Worm (Caenorhabditis elegans): ENCODE measurements around the gene C14E2.1.

The C14E2.1 gene

ce11 chrX:1856160-1856559 lies 29.9 kb downstream of the C14E2.1 start, which contains the start of gene ceh-39:
Gene ceh-39 (minus strand): TSS chrX:1856172.
- TF ChIP-seq ceh-43 (GFP tag; optimal IDR thresholded peaks at IDR 0.05) = no peak
- TF ChIP-seq hlh-1 (tag; optimal IDR thresholded peaks at IDR 0.05) = peak; percentile 42
- TF ChIP-seq ceh-39 (tag; optimal IDR thresholded peaks at IDR 0.05) = no peak
- TF ChIP-seq unc-39 (tag; optimal IDR thresholded peaks at IDR 0.05) = no peak
- TF ChIP-seq nhr-76 (tag; optimal IDR thresholded peaks at IDR 0.05) = no peak
- no peak for TF ChIP-seq bed-3 (GFP tag; optimal IDR thresholded peaks at IDR 0.05)
- peak; percentile 18 for TF ChIP-seq lsy-2 (tag; optimal IDR thresholded peaks at IDR 0.05)
- no peak for TF ChIP-seq zip-8 (tag; optimal IDR thresholded peaks at IDR 0.05)
- TF ChIP-seq ceh-83 (GFP tag; optimal IDR thresholded peaks at IDR 0.05) = no peak
- TF ChIP-seq ztf-11 (tag; optimal IDR thresholded peaks at IDR 0.05) = no peak
- peak; percentile 44 for TF ChIP-seq unc-120 (tag; optimal IDR thresholded peaks at IDR 0.05; ENCODE audit: poor library complexity, severe bottlenecking)
- TF ChIP-seq pha-4 (tag; optimal IDR thresholded peaks at IDR 0.05) = peak; percentile 64
- TF ChIP-seq nhr-28 (tag; optimal IDR thresholded peaks at IDR 0.05) = no peak
- no peak for TF ChIP-seq lin-32 (GFP tag; optimal IDR thresholded peaks at IDR 0.05)
- TF ChIP-seq sptf-1 (tag; optimal IDR thresholded peaks at IDR 0.05) = peak; percentile 67
- no peak for TF ChIP-seq elt-3 (tag; optimal IDR thresholded peaks at IDR 0.05)
- TF ChIP-seq unc-62 (GFP tag; optimal IDR thresholded peaks at IDR 0.05) = peak; percentile 27
- peak; percentile 14 for TF ChIP-seq cnd-1 (tag; optimal IDR thresholded peaks at IDR 0.05)
- peak; percentile 12 for TF ChIP-seq mls-2 (tag; optimal IDR thresholded peaks at IDR 0.05)
- peak; percentile 64 for TF ChIP-seq mep-1 (tag; optimal IDR thresholded peaks at IDR 0.05)
- no peak for TF ChIP-seq blmp-1 (tag; optimal IDR thresholded peaks at IDR 0.05)
- peak; percentile 34 for TF ChIP-seq nhr-2 (tag; optimal IDR thresholded peaks at IDR 0.05)
- no peak for TF ChIP-seq mab-5 (tag; optimal IDR thresholded peaks at IDR 0.05)
- TF ChIP-seq M03D4.4 (tag; optimal IDR thresholded peaks at IDR 0.05) = peak; percentile 40
- peak; percentile 11 for TF ChIP-seq tbx-8 (GFP tag; optimal IDR thresholded peaks at IDR 0.05)
- no peak for TF ChIP-seq ham-2 (GFP tag; optimal IDR thresholded peaks at IDR 0.05)
- no peak for TF ChIP-seq nhr-12 (tag; optimal IDR thresholded peaks at IDR 0.05)
- peak; percentile 49 for TF ChIP-seq ces-1 (GFP tag; optimal IDR thresholded peaks at IDR 0.05)
- TF ChIP-seq drap-1 (GFP tag; optimal IDR thresholded peaks at IDR 0.05) = peak; percentile 53
- TF ChIP-seq snpc-4 (tag; optimal IDR thresholded peaks at IDR 0.05) = no peak
- no peak for TF ChIP-seq flh-1 (GFP tag; optimal IDR thresholded peaks at IDR 0.05)
- TF ChIP-seq nhr-237 (tag; optimal IDR thresholded peaks at IDR 0.05) = peak; percentile 27
- TF ChIP-seq lin-13 (tag; optimal IDR thresholded peaks at IDR 0.05) = peak; percentile 52
- no peak for TF ChIP-seq sem-2 (GFP tag; optimal IDR thresholded peaks at IDR 0.05)
- no peak for TF ChIP-seq elt-1 (tag; optimal IDR thresholded peaks at IDR 0.05; ENCODE audit: borderline replicate concordance, insufficient read depth)

ce11 chrX:1857777-1858176 lies 31.5 kb downstream of the C14E2.1 start:
- TF ChIP-seq ceh-39 (tag; optimal IDR thresholded peaks at IDR 0.05) (peak; percentile 96), blmp-1 (tag; optimal IDR thresholded peaks at IDR 0.05) (no peak), lin-32 (GFP tag; optimal IDR thresholded peaks at IDR 0.05) (peak; percentile 26), nhr-237 (tag; optimal IDR thresholded peaks at IDR 0.05) (no peak), nhr-2 (tag; optimal IDR thresholded peaks at IDR 0.05) (peak; percentile 4), ztf-11 (tag; optimal IDR thresholded peaks at IDR 0.05) (no peak), zip-8 (tag; optimal IDR thresholded peaks at IDR 0.05) (no peak), nhr-76 (tag; optimal IDR thresholded peaks at IDR 0.05) (no peak), bed-3 (GFP tag; optimal IDR thresholded peaks at IDR 0.05) (no peak), cnd-1 (tag; optimal IDR thresholded peaks at IDR 0.05) (peak; percentile 28), sem-2 (GFP tag; optimal IDR thresholded peaks at IDR 0.05) (no peak)

DNA sequence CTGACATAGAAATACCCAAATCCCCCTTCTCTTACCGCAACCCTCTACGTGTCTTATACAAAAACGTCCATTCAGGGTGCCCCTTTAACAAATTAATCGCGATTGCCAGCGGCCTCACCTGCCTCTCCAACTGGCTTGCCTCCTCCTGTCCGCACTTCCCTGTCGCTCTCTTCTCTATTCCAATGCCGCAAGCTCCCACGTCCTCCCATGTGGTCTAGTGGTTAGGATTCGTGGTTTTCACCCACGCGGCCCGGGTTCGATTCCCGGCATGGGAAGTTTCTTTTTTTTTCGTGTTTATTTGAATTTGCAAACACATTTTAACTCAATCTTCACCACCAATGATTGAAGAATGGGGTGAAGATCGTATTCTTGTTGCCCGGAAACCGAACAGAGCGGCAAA lies 32.4 kb downstream of the C14E2.1 start:
- no peak for TF ChIP-seq unc-62 (GFP tag; optimal IDR thresholded peaks at IDR 0.05)
- no peak for TF ChIP-seq nhr-2 (tag; optimal IDR thresholded peaks at IDR 0.05)
- peak; percentile 74 for TF ChIP-seq sem-2 (GFP tag; optimal IDR thresholded peaks at IDR 0.05)
- no peak for TF ChIP-seq snpc-4 (tag; optimal IDR thresholded peaks at IDR 0.05)
- TF ChIP-seq blmp-1 (tag; optimal IDR thresholded peaks at IDR 0.05) = peak; percentile 7
- TF ChIP-seq ceh-43 (GFP tag; optimal IDR thresholded peaks at IDR 0.05) = peak; percentile 54
- TF ChIP-seq zip-8 (tag; optimal IDR thresholded peaks at IDR 0.05) = no peak
- TF ChIP-seq elt-3 (tag; optimal IDR thresholded peaks at IDR 0.05) = no peak
- peak; percentile 85 for TF ChIP-seq mls-2 (tag; optimal IDR thresholded peaks at IDR 0.05)
- TF ChIP-seq tbx-8 (GFP tag; optimal IDR thresholded peaks at IDR 0.05) = peak; percentile 52
- peak; percentile 33 for TF ChIP-seq lsy-2 (tag; optimal IDR thresholded peaks at IDR 0.05)
- peak; percentile 44 for TF ChIP-seq lin-32 (GFP tag; optimal IDR thresholded peaks at IDR 0.05)
- TF ChIP-seq nhr-12 (tag; optimal IDR thresholded peaks at IDR 0.05) = no peak
- no peak for TF ChIP-seq ces-1 (GFP tag; optimal IDR thresholded peaks at IDR 0.05)
- peak; percentile 62 for TF ChIP-seq ham-2 (GFP tag; optimal IDR thresholded peaks at IDR 0.05)
- no peak for TF ChIP-seq nhr-28 (tag; optimal IDR thresholded peaks at IDR 0.05)
- TF ChIP-seq ztf-11 (tag; optimal IDR thresholded peaks at IDR 0.05) = no peak
- peak; percentile 82 for TF ChIP-seq cnd-1 (tag; optimal IDR thresholded peaks at IDR 0.05)
- TF ChIP-seq M03D4.4 (tag; optimal IDR thresholded peaks at IDR 0.05) = peak; percentile 89
- peak; percentile 96 for TF ChIP-seq ceh-39 (tag; optimal IDR thresholded peaks at IDR 0.05)
- no peak for TF ChIP-seq nhr-76 (tag; optimal IDR thresholded peaks at IDR 0.05)
- no peak for TF ChIP-seq elt-1 (tag; optimal IDR thresholded peaks at IDR 0.05; ENCODE audit: borderline replicate concordance, insufficient read depth)
- TF ChIP-seq nhr-237 (tag; optimal IDR thresholded peaks at IDR 0.05) = peak; percentile 62
- peak; percentile 84 for TF ChIP-seq drap-1 (GFP tag; optimal IDR thresholded peaks at IDR 0.05)
- peak; percentile 68 for TF ChIP-seq unc-120 (tag; optimal IDR thresholded peaks at IDR 0.05; ENCODE audit: poor library complexity, severe bottlenecking)
- TF ChIP-seq flh-1 (GFP tag; optimal IDR thresholded peaks at IDR 0.05) = peak; percentile 63
- peak; percentile 67 for TF ChIP-seq bed-3 (GFP tag; optimal IDR thresholded peaks at IDR 0.05)
- peak; percentile 88 for TF ChIP-seq ceh-83 (GFP tag; optimal IDR thresholded peaks at IDR 0.05)
- peak; percentile 91 for TF ChIP-seq sptf-1 (tag; optimal IDR thresholded peaks at IDR 0.05)
- TF ChIP-seq pha-4 (tag; optimal IDR thresholded peaks at IDR 0.05) = no peak
- peak; percentile 64 for TF ChIP-seq unc-39 (tag; optimal IDR thresholded peaks at IDR 0.05)
- peak; percentile 60 for TF ChIP-seq mep-1 (tag; optimal IDR thresholded peaks at IDR 0.05)
- peak; percentile 25 for TF ChIP-seq lin-13 (tag; optimal IDR thresholded peaks at IDR 0.05)
- TF ChIP-seq hlh-1 (tag; optimal IDR thresholded peaks at IDR 0.05) = peak; percentile 27
- no peak for TF ChIP-seq mab-5 (tag; optimal IDR thresholded peaks at IDR 0.05)
